Fruit fly (Drosophila melanogaster) whole organism: ENCODE data around the gene CG4438.

ENCODE experiments used
- CG8478 ChIP-seq: fragments of >200 bp; optimal IDR thresholded peaks from 2 replicates; lab custom pipeline; 2018; ENCODE audit warnings: inconsistent platforms
- Dll ChIP-seq: fragments of >200 bp; optimal IDR thresholded peaks from 2 replicates; lab custom pipeline; 2017
- EcR ChIP-seq, 2 experiments: fragments of >200 bp; optimal IDR thresholded peaks; 2 replicates each; lab custom pipeline; 2017; ENCODE audit warnings: missing biosample characterization in 2 of 2, missing genetic modification characterization in 2 of 2, missing genetic modification reagents in 2 of 2
- pan ChIP-seq: fragments of >200 bp; optimal IDR thresholded peaks from 2 replicates; lab custom pipeline; 2017
- psq ChIP-seq: fragments of >200 bp; optimal IDR thresholded peaks from 2 replicates; lab custom pipeline; 2017
- usp ChIP-seq: fragments of >200 bp; optimal IDR thresholded peaks from 2 replicates; lab custom pipeline; 2017; ENCODE audit warnings: missing biosample characterization, missing genetic modification characterization, mixed read lengths

The CG4438 gene

dm6 chr2L:9426534-9426933 is 28.7 kb upstream of the CG4438 start, which contains the start of gene Fbp2:
Gene Fbp2 (plus strand): TSS chr2L:9426784.
- TF ChIP-seq EcR (GFP tag; optimal IDR thresholded peaks at IDR 0.05; lab: Kevin White, UChicago) (no peak), Dll (lab: Kevin White, UChicago) (no peak), CG8478 (lab: Kevin White, UChicago) (no peak), psq (lab: Kevin White, UChicago) (no peak), pan (lab: Kevin White, UChicago) (no peak), usp (GFP tag; lab: Kevin White, UChicago) (no peak)

dm6 chr2L:9424193-9424592 is 26.4 kb upstream of the CG4438 start:
- TF ChIP-seq CG8478 (lab: Kevin White, UChicago), result no peak
- no peak for TF ChIP-seq psq (lab: Kevin White, UChicago)
- no peak for TF ChIP-seq EcR (GFP tag; optimal IDR thresholded peaks at IDR 0.05; lab: Kevin White, UChicago)
- TF ChIP-seq Dll (lab: Kevin White, UChicago), result no peak
- TF ChIP-seq pan (lab: Kevin White, UChicago), result no peak
- TF ChIP-seq usp (GFP tag; lab: Kevin White, UChicago), result no peak

DNA sequence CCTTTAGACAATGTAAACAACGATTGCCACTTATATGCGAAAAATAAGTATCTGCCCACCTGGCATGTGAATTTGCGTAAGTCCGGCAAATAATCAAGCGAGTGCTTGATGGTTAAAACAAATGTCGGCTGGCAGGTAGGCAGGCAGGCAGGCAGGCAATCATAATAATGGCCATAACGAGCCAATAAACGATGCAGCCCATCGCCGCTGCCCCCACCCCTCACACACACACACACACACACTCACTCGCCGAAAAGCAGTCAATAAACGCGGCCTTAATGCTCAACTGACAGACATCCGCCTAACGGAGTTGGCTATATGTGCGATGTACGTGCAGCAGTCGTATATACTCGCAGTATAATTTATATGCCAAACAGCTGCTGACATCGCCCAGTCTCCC is 23.5 kb upstream of the CG4438 start:
- TF ChIP-seq pan (lab: Kevin White, UChicago) (no peak), usp (GFP tag; lab: Kevin White, UChicago) (no peak), Dll (lab: Kevin White, UChicago) (no peak), EcR (GFP tag; optimal IDR thresholded peaks at IDR 0.05; lab: Kevin White, UChicago) (no peak), psq (lab: Kevin White, UChicago) (no peak), CG8478 (lab: Kevin White, UChicago) (no peak)

dm6 chr2L:9420660-9421059 is 22.9 kb upstream of the CG4438 start:
- TF ChIP-seq EcR (GFP tag; optimal IDR thresholded peaks at IDR 0.05; lab: Kevin White, UChicago) (no peak), pan (lab: Kevin White, UChicago) (no peak), CG8478 (lab: Kevin White, UChicago) (no peak), psq (lab: Kevin White, UChicago) (no peak), usp (GFP tag; lab: Kevin White, UChicago) (no peak), Dll (lab: Kevin White, UChicago) (no peak)

DNA sequence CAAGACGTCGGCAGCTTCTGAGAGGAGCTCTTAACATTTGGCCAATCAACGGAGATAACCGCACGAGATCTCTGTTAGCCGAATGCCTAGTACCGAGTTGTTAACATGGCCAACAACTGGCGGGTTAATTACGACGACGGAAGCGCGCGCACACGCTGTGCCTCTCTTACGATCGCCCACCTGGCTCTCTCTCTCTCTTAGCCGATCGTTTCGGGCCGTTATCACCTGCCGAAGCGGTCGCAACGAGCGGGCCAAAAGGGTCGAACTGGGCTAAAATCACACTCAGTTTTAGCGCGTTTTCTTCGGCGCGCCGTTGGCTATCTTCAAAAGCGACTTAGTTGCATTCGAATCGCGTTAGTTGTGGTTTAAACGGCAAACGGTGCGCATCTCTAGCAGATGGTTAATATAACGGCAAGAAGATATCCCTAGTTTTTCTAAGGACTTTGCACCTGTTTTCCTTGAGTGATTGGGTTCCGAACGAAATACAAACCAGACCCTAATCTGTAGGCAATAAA is 18.5 kb upstream of the CG4438 start, which contains the start of gene Mco1:
Gene Mco1 (plus strand): TSS at position 345 of the 515 bp plus-strand sequence.
- TF ChIP-seq usp (GFP tag; lab: Kevin White, UChicago) (no peak), Dll (lab: Kevin White, UChicago) (no peak), psq (lab: Kevin White, UChicago) (no peak), CG8478 (lab: Kevin White, UChicago) (no peak), pan (lab: Kevin White, UChicago) (no peak), EcR (GFP tag; optimal IDR thresholded peaks at IDR 0.05; lab: Kevin White, UChicago) (no peak)

- TF ChIP-seq CG8478 (lab: Kevin White, UChicago), result no peak
- no peak for TF ChIP-seq pan (lab: Kevin White, UChicago)
Measured at dm6 chr2L:9415053-9415452, 17.3 kb upstream of the CG4438 start, which contains the start of gene Shawl. Gene Shawl (minus strand): TSS chr2L:9415156.

- no peak for TF ChIP-seq pan (lab: Kevin White, UChicago)
- TF ChIP-seq CG8478 (lab: Kevin White, UChicago), result no peak
- no peak for TF ChIP-seq psq (lab: Kevin White, UChicago)
- no peak for TF ChIP-seq EcR (GFP tag; optimal IDR thresholded peaks at IDR 0.05; lab: Kevin White, UChicago)
- TF ChIP-seq Dll (lab: Kevin White, UChicago), result no peak
- no peak for TF ChIP-seq usp (GFP tag; lab: Kevin White, UChicago)
Measured at dm6 chr2L:9400153-9400552, 2.4 kb upstream of the CG4438 start.

DNA sequence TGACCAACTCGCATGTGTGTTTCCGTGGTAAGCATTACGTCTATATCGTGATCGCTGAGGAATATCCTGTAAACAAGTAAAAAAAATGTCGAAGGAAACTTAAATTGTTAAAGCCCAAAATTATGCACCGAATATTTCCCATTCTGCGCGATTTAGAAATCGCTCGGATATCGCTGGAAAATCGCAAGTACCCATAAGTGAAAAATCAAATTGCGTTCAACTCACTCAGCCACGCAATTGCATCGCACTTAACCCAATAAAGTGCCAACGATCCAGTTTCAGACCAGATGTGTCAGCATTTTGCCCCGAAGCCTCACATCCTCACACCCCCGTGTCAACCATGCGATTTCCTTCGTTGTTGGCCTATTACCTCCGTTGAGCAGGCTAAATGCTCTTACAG is 1.4 kb downstream of the CG4438 start:
- TF ChIP-seq usp (GFP tag; lab: Kevin White, UChicago), result no peak
- TF ChIP-seq Dll (lab: Kevin White, UChicago), result no peak
- no peak for TF ChIP-seq CG8478 (lab: Kevin White, UChicago)
- TF ChIP-seq EcR (GFP tag; optimal IDR thresholded peaks at IDR 0.05; lab: Kevin White, UChicago), result no peak
- no peak for TF ChIP-seq psq (lab: Kevin White, UChicago)
- TF ChIP-seq pan (lab: Kevin White, UChicago), result no peak

DNA sequence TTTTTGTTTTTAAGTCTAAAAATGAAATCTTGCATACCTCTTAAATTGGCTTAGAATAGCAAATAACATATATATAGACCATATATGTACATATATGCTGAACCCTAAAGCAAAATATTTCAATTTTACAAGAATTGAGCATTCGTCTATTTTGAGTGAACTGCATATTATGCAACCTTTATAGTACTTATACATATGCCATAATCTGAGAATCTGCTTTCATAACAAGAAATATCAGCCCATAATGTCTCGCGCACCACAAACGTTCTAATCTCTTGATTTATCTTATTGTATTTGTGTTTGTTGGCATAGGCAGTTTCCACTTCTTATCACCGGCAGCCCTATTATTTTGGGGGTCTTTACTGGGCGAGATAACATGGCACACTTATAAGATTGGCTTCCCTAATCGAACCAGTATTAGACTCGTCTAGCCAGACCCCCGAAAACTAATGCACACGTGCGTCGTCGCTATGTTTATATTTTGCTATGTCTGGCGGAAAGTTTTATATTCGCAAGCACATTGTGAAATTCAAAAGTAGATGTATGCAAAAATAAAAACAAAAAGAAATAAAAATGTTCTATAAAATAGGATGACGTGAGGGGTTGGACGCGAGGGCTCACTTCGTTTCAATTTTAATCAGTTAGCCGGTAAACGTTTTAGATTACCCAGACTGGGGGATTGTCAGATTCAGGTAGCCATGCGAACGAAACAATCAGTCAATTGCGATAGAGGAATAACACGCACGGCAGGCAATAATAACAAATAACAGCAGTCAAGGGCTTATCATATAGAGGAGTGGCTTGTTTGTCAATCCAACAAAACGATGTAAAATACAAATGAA is 8.6 kb downstream of the CG4438 start:
- no peak for TF ChIP-seq Dll (lab: Kevin White, UChicago)
- TF ChIP-seq pan (lab: Kevin White, UChicago), result no peak
- no peak for TF ChIP-seq EcR (GFP tag; optimal IDR thresholded peaks at IDR 0.05; lab: Kevin White, UChicago)
- TF ChIP-seq psq (lab: Kevin White, UChicago), result no peak
- no peak for TF ChIP-seq CG8478 (lab: Kevin White, UChicago)
- no peak for TF ChIP-seq usp (GFP tag; lab: Kevin White, UChicago)

DNA sequence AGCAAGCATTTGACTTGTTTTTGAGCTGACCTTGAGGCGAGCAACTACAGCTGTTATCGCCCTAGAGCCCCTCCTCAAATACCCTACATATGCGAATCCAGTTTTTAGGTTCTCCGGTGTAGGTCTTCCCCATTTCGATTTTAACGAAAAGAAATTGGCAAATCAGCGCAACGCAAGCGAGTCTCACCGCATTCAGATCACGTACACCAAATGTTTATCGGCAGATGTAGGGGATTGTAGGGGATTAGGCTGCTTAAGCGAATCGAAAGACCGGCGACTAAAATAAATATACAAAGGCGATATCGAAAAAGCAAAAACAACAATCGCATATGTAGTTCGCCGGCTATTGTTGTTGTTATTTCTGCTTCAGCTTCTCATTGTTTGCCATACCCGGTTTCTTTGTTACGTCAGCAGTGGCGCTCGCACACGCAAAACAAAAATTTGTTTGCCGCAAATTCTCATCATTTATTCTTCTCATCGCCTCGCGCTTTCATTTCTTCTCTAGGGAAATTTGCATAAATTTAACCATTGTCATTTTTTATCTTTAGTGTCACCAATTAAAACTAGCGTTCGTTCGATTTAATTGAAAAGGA is 9.7 kb downstream of the CG4438 start:
- TF ChIP-seq Dll (lab: Kevin White, UChicago), result no peak
- TF ChIP-seq CG8478 (lab: Kevin White, UChicago), result no peak
- no peak for TF ChIP-seq pan (lab: Kevin White, UChicago)
- TF ChIP-seq usp (GFP tag; lab: Kevin White, UChicago), result no peak
- TF ChIP-seq psq (lab: Kevin White, UChicago), result no peak
- TF ChIP-seq EcR (GFP tag; optimal IDR thresholded peaks at IDR 0.05; lab: Kevin White, UChicago), result no peak

- TF ChIP-seq usp (GFP tag; lab: Kevin White, UChicago) (no peak), pan (lab: Kevin White, UChicago) (no peak), CG8478 (lab: Kevin White, UChicago) (no peak), EcR (GFP tag; optimal IDR thresholded peaks at IDR 0.05; lab: Kevin White, UChicago) (no peak), Dll (lab: Kevin White, UChicago) (no peak), psq (lab: Kevin White, UChicago) (no peak)
Measured at dm6 chr2L:9387240-9387672, 10.5 kb downstream of the CG4438 start, which contains the start of gene Aldh. Gene Aldh (plus strand): TSS chr2L:9387389.
